Fruit fly (Drosophila melanogaster) whole organism, pupa: ENCODE results near the gene CG14280.

Experiments
- CG10348 ChIP-seq: fragments of 200-800 bp; sonication (Bioruptor generic); IDR thresholded peaks from 2 replicates; pipeline ENCODE4 v1.3.6; 2022; ENCODE audit warnings: missing biosample characterization, missing genetic modification characterization
- CG12605 ChIP-seq: fragments of 200-800 bp; sonication (Bioruptor generic); IDR thresholded peaks from 2 replicates; pipeline ENCODE4 v1.3.6; 2022; ENCODE audit warnings: missing biosample characterization, missing genetic modification characterization
- CG13204 ChIP-seq: fragments of 200-800 bp; sonication (Bioruptor generic); optimal IDR thresholded peaks from 2 replicates; lab custom pipeline; 2018; ENCODE audit warnings: missing biosample characterization, mild to moderate bottlenecking, missing genetic modification characterization, moderate library complexity
- CG14655 ChIP-seq: fragments of 200-800 bp; sonication (Bioruptor generic); optimal IDR thresholded peaks from 3 replicates; lab custom pipeline; 2017; ENCODE audit warnings: mild to moderate bottlenecking, missing biosample characterization, missing genetic modification reagents, missing genetic modification characterization
- CG15710 ChIP-seq: fragments of 200-800 bp; sonication (Bioruptor generic); optimal IDR thresholded peaks from 2 replicates; lab custom pipeline; 2018; ENCODE audit warnings: missing biosample characterization, mild to moderate bottlenecking, missing genetic modification characterization, moderate library complexity
- CG17806 ChIP-seq: fragments of 200-800 bp; sonication (Bioruptor generic); optimal IDR thresholded peaks from 2 replicates; lab custom pipeline; 2018; ENCODE audit warnings: missing biosample characterization, mild to moderate bottlenecking, missing genetic modification characterization, moderate library complexity
- CG32121 ChIP-seq: fragments of 200-800 bp; sonication (Bioruptor generic); IDR thresholded peaks from 2 replicates; pipeline ENCODE4 v1.3.6; 2022; ENCODE audit warnings: missing biosample characterization, missing genetic modification characterization
- CG34367 ChIP-seq: fragments of 200-800 bp; sonication (Bioruptor generic); optimal IDR thresholded peaks from 2 replicates; lab custom pipeline; 2018; ENCODE audit warnings: missing biosample characterization, mild to moderate bottlenecking, missing genetic modification characterization
- CG4496 ChIP-seq: fragments of 200-800 bp; sonication (Bioruptor generic); IDR thresholded peaks from 3 replicates; pipeline ENCODE4 v1.3.6; 2022; ENCODE audit warnings: missing biosample characterization, missing genetic modification characterization
- CG8159 ChIP-seq: fragments of 200-800 bp; sonication (Bioruptor generic); optimal IDR thresholded peaks from 3 replicates; lab custom pipeline; 2018; ENCODE audit warnings: missing biosample characterization, mild to moderate bottlenecking, missing genetic modification characterization, moderate library complexity
- CG8301 ChIP-seq: fragments of 200-800 bp; sonication (Bioruptor generic); optimal IDR thresholded peaks from 2 replicates; lab custom pipeline; 2018; ENCODE audit warnings: missing biosample characterization, mild to moderate bottlenecking, missing genetic modification characterization
- CG9948 ChIP-seq: fragments of 200-800 bp; sonication (Bioruptor generic); optimal IDR thresholded peaks from 2 replicates; lab custom pipeline; 2018; ENCODE audit warnings: missing biosample characterization, mild to moderate bottlenecking, missing genetic modification characterization, moderate library complexity
- D1 ChIP-seq: fragments of 200-800 bp; sonication (Bioruptor generic); optimal IDR thresholded peaks from 2 replicates; lab custom pipeline; 2018; ENCODE audit warnings: missing biosample characterization, mild to moderate bottlenecking, missing genetic modification characterization, moderate library complexity
- EcR ChIP-seq: fragments of 200-800 bp; sonication (Bioruptor generic); optimal IDR thresholded peaks from 3 replicates; lab custom pipeline; 2019; ENCODE audit warnings: missing biosample characterization, missing genetic modification characterization, mild to moderate bottlenecking, moderate library complexity, missing genetic modification reagents
- Ets98B ChIP-seq: fragments of 200-800 bp; sonication (Bioruptor generic); IDR thresholded peaks from 2 replicates; pipeline ENCODE4 v1.3.6; 2022; ENCODE audit warnings: missing biosample characterization, missing genetic modification characterization
- Pif1A ChIP-seq: fragments of 200-800 bp; sonication (Bioruptor generic); optimal IDR thresholded peaks from 3 replicates; lab custom pipeline; 2016; ENCODE audit warnings: missing biosample characterization, missing genetic modification characterization
- Pif1B ChIP-seq: fragments of 200-800 bp; sonication (Bioruptor generic); optimal IDR thresholded peaks from 3 replicates; lab custom pipeline; 2016; ENCODE audit warnings: missing biosample characterization, missing genetic modification characterization
- Snoo ChIP-seq: fragments of 200-800 bp; sonication (Bioruptor generic); optimal IDR thresholded peaks from 3 replicates; lab custom pipeline; 2017; ENCODE audit warnings: missing biosample characterization, mild to moderate bottlenecking, missing genetic modification characterization, inconsistent platforms
- fd96Ca ChIP-seq: fragments of 200-800 bp; sonication (Bioruptor generic); IDR thresholded peaks from 3 replicates; pipeline ENCODE4 v1.3.6; 2022; ENCODE audit warnings: missing biosample characterization, missing genetic modification characterization
- gl ChIP-seq: fragments of 200-800 bp; sonication (Bioruptor generic); optimal IDR thresholded peaks from 2 replicates; lab custom pipeline; 2018; ENCODE audit warnings: missing biosample characterization, mild to moderate bottlenecking, missing genetic modification characterization
- rn ChIP-seq: fragments of 200-800 bp; sonication (Bioruptor generic); IDR thresholded peaks from 2 replicates; pipeline ENCODE4 v1.3.6; 2022; ENCODE audit warnings: missing biosample characterization, missing genetic modification characterization

CG14280 gene

dm6 chr3R:19274028-19274427 is 17.5 kb downstream of the CG14280 start:
- peak; percentile 64 for TF ChIP-seq CG34367 (tag; lab: Kevin White, UChicago)
- TF ChIP-seq Pif1A: peak; percentile 48
- no peak for TF ChIP-seq gl
- peak; percentile 47 for TF ChIP-seq CG13204 (GFP tag; lab: Kevin White, UChicago)
- peak; percentile 85 for TF ChIP-seq CG14655 (GFP tag; lab: Kevin White, UChicago)
- no peak for TF ChIP-seq D1 (tag; lab: Kevin White, UChicago)
- TF ChIP-seq CG9948 (tag; lab: Kevin White, UChicago): peak; percentile 70
- TF ChIP-seq CG8159 (tag; lab: Kevin White, UChicago): peak; percentile 71
- TF ChIP-seq fd96Ca (GFP tag; lab: Robert Waterston, UW): 0 out of 3 replicates have a peak, but pooled peaks have one; percentile 29
- TF ChIP-seq Pif1B (GFP tag; lab: Kevin White, UChicago): peak; percentile 42
- TF ChIP-seq rn (GFP tag; lab: Robert Waterston, UW): 0 out of 2 replicates have a peak, but pooled peaks have one; percentile 34
- TF ChIP-seq Snoo (tag; lab: Kevin White, UChicago): no peak
- 0 out of 2 replicates have a peak, but pooled peaks have one; percentile 18 for TF ChIP-seq CG10348 (GFP tag; lab: Robert Waterston, UW)
- TF ChIP-seq Ets98B (GFP tag; lab: Robert Waterston, UW): peak; percentile 30; the same call in 1 of the 2 replicates
- peak; percentile 62; the same call in 1 of the 2 replicates for TF ChIP-seq CG32121
- TF ChIP-seq CG4496: peak; percentile 75; the same call in 2 of the 3 replicates
- peak; percentile 70 for TF ChIP-seq CG15710 (tag; lab: Kevin White, UChicago)
- no peak for TF ChIP-seq CG12605
- peak; percentile 59 for TF ChIP-seq CG17806 (tag; lab: Kevin White, UChicago)
- no peak for TF ChIP-seq EcR
- peak; percentile 83 for TF ChIP-seq CG8301 (tag; lab: Kevin White, UChicago)

dm6 chr3R:19276135-19276534 is 19.6 kb downstream of the CG14280 start:
- TF ChIP-seq EcR (no peak), CG4496 (no peak), rn (GFP tag; lab: Robert Waterston, UW) (no peak), fd96Ca (GFP tag; lab: Robert Waterston, UW) (no peak), CG13204 (GFP tag; lab: Kevin White, UChicago) (peak; percentile 55)

- TF ChIP-seq D1 (tag; lab: Kevin White, UChicago): peak; percentile 22
- TF ChIP-seq CG13204 (GFP tag; lab: Kevin White, UChicago): no peak
- no peak for TF ChIP-seq CG10348 (GFP tag; lab: Robert Waterston, UW)
- peak; percentile 71 for TF ChIP-seq gl
- TF ChIP-seq CG34367 (tag; lab: Kevin White, UChicago): peak; percentile 76
- TF ChIP-seq CG17806 (tag; lab: Kevin White, UChicago): peak; percentile 68
- TF ChIP-seq CG12605: no peak
- no peak for TF ChIP-seq rn (GFP tag; lab: Robert Waterston, UW)
- TF ChIP-seq fd96Ca (GFP tag; lab: Robert Waterston, UW): no peak
- TF ChIP-seq EcR: no peak
- peak; percentile 52 for TF ChIP-seq Pif1B (GFP tag; lab: Kevin White, UChicago)
- TF ChIP-seq Snoo (tag; lab: Kevin White, UChicago): peak; percentile 68
- TF ChIP-seq CG9948 (tag; lab: Kevin White, UChicago): peak; percentile 74
- TF ChIP-seq CG14655 (GFP tag; lab: Kevin White, UChicago): no peak
- peak; percentile 79 for TF ChIP-seq CG8159 (tag; lab: Kevin White, UChicago)
- no peak for TF ChIP-seq CG32121
- TF ChIP-seq CG15710 (tag; lab: Kevin White, UChicago): peak; percentile 80
- no peak for TF ChIP-seq CG8301 (tag; lab: Kevin White, UChicago)
- TF ChIP-seq Pif1A: peak; percentile 63
- TF ChIP-seq Ets98B (GFP tag; lab: Robert Waterston, UW): no peak
- peak; percentile 45; the same call in 1 of the 3 replicates for TF ChIP-seq CG4496
These were observed 25.7 kb downstream of the CG14280 start for dm6 chr3R:19282240-19282639.

- TF ChIP-seq Pif1A: no peak
- TF ChIP-seq CG9948 (tag; lab: Kevin White, UChicago): peak; percentile 69
- no peak for TF ChIP-seq CG12605
- peak; percentile 56 for TF ChIP-seq CG8159 (tag; lab: Kevin White, UChicago)
- TF ChIP-seq Ets98B (GFP tag; lab: Robert Waterston, UW): no peak
- no peak for TF ChIP-seq CG14655 (GFP tag; lab: Kevin White, UChicago)
- TF ChIP-seq CG8301 (tag; lab: Kevin White, UChicago): no peak
- no peak for TF ChIP-seq Pif1B (GFP tag; lab: Kevin White, UChicago)
- no peak for TF ChIP-seq rn (GFP tag; lab: Robert Waterston, UW)
- no peak for TF ChIP-seq fd96Ca (GFP tag; lab: Robert Waterston, UW)
- TF ChIP-seq CG15710 (tag; lab: Kevin White, UChicago): peak; percentile 43
- peak; percentile 46 for TF ChIP-seq CG17806 (tag; lab: Kevin White, UChicago)
- TF ChIP-seq CG32121: no peak
- TF ChIP-seq gl: no peak
- no peak for TF ChIP-seq CG13204 (GFP tag; lab: Kevin White, UChicago)
- no peak for TF ChIP-seq Snoo (tag; lab: Kevin White, UChicago)
- no peak for TF ChIP-seq CG10348 (GFP tag; lab: Robert Waterston, UW)
- TF ChIP-seq CG34367 (tag; lab: Kevin White, UChicago): peak; percentile 36
- no peak for TF ChIP-seq CG4496
- TF ChIP-seq D1 (tag; lab: Kevin White, UChicago): no peak
- no peak for TF ChIP-seq EcR
These were observed 26.3 kb downstream of the CG14280 start for dm6 chr3R:19282832-19283231.

- no peak for TF ChIP-seq EcR
- TF ChIP-seq CG13204 (GFP tag; lab: Kevin White, UChicago): no peak
- no peak for TF ChIP-seq CG8301 (tag; lab: Kevin White, UChicago)
- no peak for TF ChIP-seq rn (GFP tag; lab: Robert Waterston, UW)
- TF ChIP-seq D1 (tag; lab: Kevin White, UChicago): no peak
- TF ChIP-seq CG32121: no peak
- TF ChIP-seq CG15710 (tag; lab: Kevin White, UChicago): peak; percentile 21
- TF ChIP-seq Pif1A: peak; percentile 62
- TF ChIP-seq CG34367 (tag; lab: Kevin White, UChicago): peak; percentile 24
- no peak for TF ChIP-seq CG10348 (GFP tag; lab: Robert Waterston, UW)
- peak; percentile 54 for TF ChIP-seq CG17806 (tag; lab: Kevin White, UChicago)
- peak; percentile 52 for TF ChIP-seq CG8159 (tag; lab: Kevin White, UChicago)
- TF ChIP-seq gl: peak; percentile 24
- peak; percentile 57 for TF ChIP-seq CG9948 (tag; lab: Kevin White, UChicago)
- peak; percentile 42 for TF ChIP-seq CG14655 (GFP tag; lab: Kevin White, UChicago)
- TF ChIP-seq fd96Ca (GFP tag; lab: Robert Waterston, UW): no peak
- TF ChIP-seq Pif1B (GFP tag; lab: Kevin White, UChicago): peak; percentile 57
- 0 out of 3 replicates have a peak, but pooled peaks have one; percentile 34 for TF ChIP-seq CG4496
- TF ChIP-seq Snoo (tag; lab: Kevin White, UChicago): peak; percentile 17
- TF ChIP-seq CG12605: peak; percentile 60
- no peak for TF ChIP-seq Ets98B (GFP tag; lab: Robert Waterston, UW)
These were observed 26.9 kb downstream of the CG14280 start for dm6 chr3R:19283514-19283913.
